Fruit fly (Drosophila melanogaster): ENCODE measurements around the gene RpS5a.

RpS5a gene

DNA sequence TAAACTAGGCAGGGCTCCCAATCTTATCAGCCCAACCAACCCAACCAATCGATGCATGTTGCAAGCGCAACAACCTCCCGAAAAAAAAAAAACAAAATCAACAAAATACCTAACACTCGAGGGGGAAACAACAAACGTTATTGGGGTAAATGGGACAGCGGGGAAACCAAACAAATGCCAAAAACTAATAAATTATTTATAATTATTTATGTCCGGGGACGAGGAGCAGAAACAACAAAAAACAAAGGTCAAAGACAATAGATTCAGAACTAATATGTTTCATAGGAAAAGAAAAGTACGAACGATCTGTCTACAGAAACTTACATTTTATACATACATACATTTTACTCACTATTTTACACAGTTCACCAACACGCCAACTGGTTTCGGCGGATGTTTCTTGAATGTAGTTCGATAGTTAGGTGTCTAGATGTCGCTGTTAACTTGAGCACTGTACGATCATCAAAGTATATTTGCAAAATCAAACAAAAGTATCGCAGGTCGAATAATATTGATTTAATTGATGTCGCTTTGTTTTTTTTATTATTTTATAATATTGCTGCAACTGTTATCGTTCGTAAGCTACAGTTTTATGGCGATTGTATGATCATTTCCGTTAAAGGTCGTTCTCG lies 27.6 kb upstream of the RpS5a start:
- TF ChIP-seq CrebA (GFP tag; optimal IDR thresholded peaks at IDR 0.05; ENCODE audit: borderline replicate concordance): no peak
- no peak for TF ChIP-seq Mio (GFP tag; optimal IDR thresholded peaks at IDR 0.05)
- peak; percentile 35 for TF ChIP-seq brk (GFP tag; optimal IDR thresholded peaks at IDR 0.05)
- no peak for TF ChIP-seq pan (optimal IDR thresholded peaks at IDR 0.05)
- TF ChIP-seq dmrt93B (GFP tag; optimal IDR thresholded peaks at IDR 0.05): peak; percentile 1
- TF ChIP-seq CG9705 (GFP tag; optimal IDR thresholded peaks at IDR 0.05): no peak
- peak; percentile 50 for TF ChIP-seq rgr (GFP tag; optimal IDR thresholded peaks at IDR 0.05)
- TF ChIP-seq h (GFP tag; optimal IDR thresholded peaks at IDR 0.05): peak; percentile 34
- TF ChIP-seq br (GFP tag; optimal IDR thresholded peaks at IDR 0.05): no peak
- TF ChIP-seq tai (GFP tag; optimal IDR thresholded peaks at IDR 0.05): peak; percentile 60
- peak in 1 of 2 experiments; percentile 42 for TF ChIP-seq foxo (GFP tag; optimal IDR thresholded peaks at IDR 0.05)
- peak; percentile 22 for TF ChIP-seq HLH106 (tag; optimal IDR thresholded peaks at IDR 0.05)
- no peak for TF ChIP-seq usp (GFP tag; optimal IDR thresholded peaks at IDR 0.05)
- TF ChIP-seq Vsx2 (GFP tag; optimal IDR thresholded peaks at IDR 0.05; ENCODE audit: partially characterized antibody): no peak
- TF ChIP-seq Myc (optimal IDR thresholded peaks at IDR 0.05): peak; percentile 75
- no peak for TF ChIP-seq jim (GFP tag; optimal IDR thresholded peaks at IDR 0.05)
- TF ChIP-seq lola (GFP tag; optimal IDR thresholded peaks at IDR 0.05): no peak
- TF ChIP-seq fru (GFP tag; optimal IDR thresholded peaks at IDR 0.05): peak; percentile 20
- peak; percentile 2 for TF ChIP-seq Hr83 (GFP tag; optimal IDR thresholded peaks at IDR 0.05; ENCODE audit: poor library complexity, severe bottlenecking)
- peak; percentile 7 for TF ChIP-seq Hnf4 (GFP tag; optimal IDR thresholded peaks at IDR 0.05)

- TF ChIP-seq HLH106 (tag; optimal IDR thresholded peaks at IDR 0.05) (peak; percentile 8), dl (GFP tag; optimal IDR thresholded peaks at IDR 0.05; ENCODE audit: insufficient read depth in 1 of 2, partially characterized antibody in 2 of 2) (no peak)
These were observed 26.1 kb upstream of the RpS5a start for dm6 chrX:17174115-17174514.

DNA sequence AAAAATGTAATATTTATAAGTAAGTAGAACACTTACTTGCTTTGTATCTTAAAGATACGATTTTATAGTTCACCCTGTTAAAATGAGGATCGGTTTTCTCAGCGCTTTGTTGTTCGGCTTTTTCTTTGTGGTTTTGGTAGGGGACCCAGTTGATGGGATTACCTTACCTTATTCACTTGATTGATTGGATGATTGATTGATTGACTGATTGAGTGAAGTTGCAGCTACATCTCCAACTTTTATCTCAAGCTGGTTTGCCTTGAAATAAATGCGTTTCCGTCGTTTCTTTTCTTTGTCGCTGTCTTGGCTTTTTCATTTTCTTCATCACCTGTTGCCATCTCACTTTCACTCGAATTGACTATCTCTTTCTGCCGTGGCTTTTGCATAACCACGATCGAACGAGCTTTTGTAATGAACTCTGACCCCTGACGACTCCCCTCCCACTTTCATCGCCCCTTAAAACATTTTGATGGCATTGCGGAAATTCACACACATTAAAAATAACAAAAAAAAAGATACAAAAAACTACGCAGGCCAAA lies 24.8 kb upstream of the RpS5a start:
- TF ChIP-seq h (GFP tag; optimal IDR thresholded peaks at IDR 0.05) (no peak), Hr83 (GFP tag; optimal IDR thresholded peaks at IDR 0.05; ENCODE audit: poor library complexity, severe bottlenecking) (no peak), CG32264 (GFP tag; optimal IDR thresholded peaks at IDR 0.05) (no peak), CrebA (GFP tag; optimal IDR thresholded peaks at IDR 0.05; ENCODE audit: borderline replicate concordance) (no peak), Abd-B (GFP tag; optimal IDR thresholded peaks at IDR 0.05) (no peak), Jra (GFP tag; optimal IDR thresholded peaks at IDR 0.05) (no peak), N (GFP tag; optimal IDR thresholded peaks at IDR 0.05) (no peak), dsf (GFP tag; optimal IDR thresholded peaks at IDR 0.05; ENCODE audit: borderline replicate concordance) (no peak), HLH106 (tag; optimal IDR thresholded peaks at IDR 0.05) (no peak), jim (GFP tag; optimal IDR thresholded peaks at IDR 0.05) (no peak), foxo (GFP tag; optimal IDR thresholded peaks at IDR 0.05) (no peak), ey (GFP tag; optimal IDR thresholded peaks at IDR 0.05) (no peak), brk (GFP tag; optimal IDR thresholded peaks at IDR 0.05) (no peak), woc (GFP tag; optimal IDR thresholded peaks at IDR 0.05) (no peak), rgr (GFP tag; optimal IDR thresholded peaks at IDR 0.05) (no peak), dl (GFP tag; optimal IDR thresholded peaks at IDR 0.05; ENCODE audit: insufficient read depth in 1 of 2, partially characterized antibody in 2 of 2) (no peak), CG9705 (GFP tag; optimal IDR thresholded peaks at IDR 0.05) (no peak), Sp1 (GFP tag; optimal IDR thresholded peaks at IDR 0.05) (no peak), Myc (optimal IDR thresholded peaks at IDR 0.05) (no peak), usp (GFP tag; optimal IDR thresholded peaks at IDR 0.05) (no peak)

dm6 chrX:17172123-17172522 lies 24.1 kb upstream of the RpS5a start:
- peak; percentile 46 for TF ChIP-seq br (GFP tag; optimal IDR thresholded peaks at IDR 0.05)
- TF ChIP-seq fru (GFP tag; optimal IDR thresholded peaks at IDR 0.05): peak; percentile 40
- peak; percentile 36 for TF ChIP-seq rgr (GFP tag; optimal IDR thresholded peaks at IDR 0.05)
- TF ChIP-seq dmrt93B (GFP tag; optimal IDR thresholded peaks at IDR 0.05): peak; percentile 18
- peak in 1 of 2 experiments; percentile 62 for TF ChIP-seq foxo (GFP tag; optimal IDR thresholded peaks at IDR 0.05)
- TF ChIP-seq Myc (optimal IDR thresholded peaks at IDR 0.05): no peak
- no peak for TF ChIP-seq Rel (GFP tag; optimal IDR thresholded peaks at IDR 0.05)
- TF ChIP-seq Rel (tag; optimal IDR thresholded peaks at IDR 0.05): no peak
- TF ChIP-seq HLH106 (tag; optimal IDR thresholded peaks at IDR 0.05): peak; percentile 54
- TF ChIP-seq OdsH (GFP tag; optimal IDR thresholded peaks at IDR 0.05): peak; percentile 6
- no peak for TF ChIP-seq Vsx2 (GFP tag; optimal IDR thresholded peaks at IDR 0.05; ENCODE audit: partially characterized antibody)
- TF ChIP-seq ey (GFP tag; optimal IDR thresholded peaks at IDR 0.05): peak; percentile 55
- no peak for TF ChIP-seq brk (GFP tag; optimal IDR thresholded peaks at IDR 0.05)
- no peak for TF ChIP-seq psq (GFP tag; optimal IDR thresholded peaks at IDR 0.05)
- peak; percentile 52 for TF ChIP-seq woc (GFP tag; optimal IDR thresholded peaks at IDR 0.05)
- TF ChIP-seq CrebA (GFP tag; optimal IDR thresholded peaks at IDR 0.05; ENCODE audit: borderline replicate concordance): no peak
- peak; percentile 47 for TF ChIP-seq h (GFP tag; optimal IDR thresholded peaks at IDR 0.05)
- TF ChIP-seq Hnf4 (GFP tag; optimal IDR thresholded peaks at IDR 0.05): peak; percentile 50
- no peak for TF ChIP-seq jim (GFP tag; optimal IDR thresholded peaks at IDR 0.05)
